Fruit fly (Drosophila melanogaster) whole organism, prepupa: ENCODE data around the gene CG18265.

Experiments used
- Blimp-1 ChIP-seq: fragments of 200-800 bp; sonication (Bioruptor generic); optimal IDR thresholded peaks from 3 replicates; lab custom pipeline; 2017; ENCODE audit warnings: missing biosample characterization, missing genetic modification characterization, mild to moderate bottlenecking, moderate library complexity, missing genetic modification reagents
- CG10631 ChIP-seq: fragments of 200-800 bp; sonication (Bioruptor generic); optimal IDR thresholded peaks from 2 replicates; lab custom pipeline; 2016; ENCODE audit warnings: missing biosample characterization, missing genetic modification characterization
- CG10669 ChIP-seq: fragments of 200-800 bp; sonication (Bioruptor generic); optimal IDR thresholded peaks from 3 replicates; lab custom pipeline; 2018; ENCODE audit warnings: missing biosample characterization, mild to moderate bottlenecking, missing genetic modification characterization, moderate library complexity
- CG11762 ChIP-seq: fragments of 200-800 bp; sonication (Bioruptor generic); optimal IDR thresholded peaks from 3 replicates; lab custom pipeline; 2016; ENCODE audit warnings: missing biosample characterization, missing genetic modification characterization; ENCODE audit not compliant: insufficient read depth
- CG11902 ChIP-seq: fragments of 200-800 bp; sonication (Bioruptor generic); optimal IDR thresholded peaks from 3 replicates; lab custom pipeline; 2016; ENCODE audit warnings: missing biosample characterization, missing genetic modification characterization
- CG15336 ChIP-seq: fragments of 200-800 bp; sonication (Bioruptor generic); IDR thresholded peaks from 2 replicates; pipeline ENCODE4 v1.3.6; 2022; ENCODE audit warnings: missing biosample characterization, missing genetic modification characterization
- CG1621 ChIP-seq: fragments of 200-800 bp; sonication (Bioruptor generic); optimal IDR thresholded peaks from 3 replicates; lab custom pipeline; 2018; ENCODE audit warnings: missing biosample characterization, mild to moderate bottlenecking, missing genetic modification characterization
- CG16779 ChIP-seq: fragments of 200-800 bp; sonication (Bioruptor generic); optimal IDR thresholded peaks from 3 replicates; lab custom pipeline; 2017; ENCODE audit warnings: missing biosample characterization, mild to moderate bottlenecking, missing genetic modification characterization
- CG3032 ChIP-seq: fragments of 200-800 bp; optimal IDR thresholded peaks from 2 replicates; lab custom pipeline; 2019; ENCODE audit warnings: missing biosample characterization, mild to moderate bottlenecking, missing genetic modification characterization, moderate library complexity
- CG34406 ChIP-seq: fragments of 200-800 bp; sonication (Bioruptor generic); optimal IDR thresholded peaks from 3 replicates; lab custom pipeline; 2016; ENCODE audit warnings: missing biosample characterization, missing genetic modification characterization
- CG3919 ChIP-seq: fragments of 200-800 bp; sonication (Bioruptor generic); optimal IDR thresholded peaks from 3 replicates; lab custom pipeline; 2016; ENCODE audit warnings: missing biosample characterization, missing genetic modification characterization
- CG4318 ChIP-seq: fragments of 200-800 bp; sonication (Bioruptor generic); optimal IDR thresholded peaks from 3 replicates; lab custom pipeline; 2017; ENCODE audit warnings: missing biosample characterization, mild to moderate bottlenecking, missing genetic modification characterization
- CG6163 ChIP-seq: fragments of 200-800 bp; sonication (Bioruptor generic); IDR thresholded peaks from 3 replicates; pipeline ENCODE4 v1.3.6; 2022; ENCODE audit warnings: missing biosample characterization, missing genetic modification characterization
- CG6276 ChIP-seq: fragments of 200-800 bp; sonication (Bioruptor generic); optimal IDR thresholded peaks from 2 replicates; lab custom pipeline; 2017; ENCODE audit warnings: missing biosample characterization, mild to moderate bottlenecking, missing genetic modification characterization
- CG6792 ChIP-seq: fragments of 200-800 bp; sonication (Bioruptor generic); optimal IDR thresholded peaks from 3 replicates; lab custom pipeline; 2016; ENCODE audit warnings: missing biosample characterization, missing genetic modification characterization
- CG6808 ChIP-seq: fragments of 200-800 bp; sonication (Bioruptor generic); optimal IDR thresholded peaks from 3 replicates; lab custom pipeline; 2017; ENCODE audit warnings: missing biosample characterization, missing genetic modification characterization, mild to moderate bottlenecking, moderate library complexity, missing genetic modification reagents
- CG6854 ChIP-seq: fragments of 200-800 bp; sonication (Bioruptor generic); optimal IDR thresholded peaks from 2 replicates; lab custom pipeline; 2017; ENCODE audit warnings: missing biosample characterization, mild to moderate bottlenecking, missing genetic modification characterization
- CG7368 ChIP-seq: fragments of 200-800 bp; sonication (Bioruptor generic); optimal IDR thresholded peaks from 3 replicates; lab custom pipeline; 2016; ENCODE audit warnings: missing biosample characterization, missing genetic modification characterization
- CG8319 ChIP-seq: fragments of 200-800 bp; sonication (Bioruptor generic); optimal IDR thresholded peaks from 3 replicates; lab custom pipeline; 2016; ENCODE audit warnings: missing biosample characterization, missing genetic modification characterization
- CG8632 ChIP-seq: fragments of 200-800 bp; sonication (Bioruptor generic); optimal IDR thresholded peaks from 3 replicates; lab custom pipeline; 2016; ENCODE audit warnings: missing biosample characterization, missing genetic modification characterization
- Eip78C ChIP-seq: fragments of 200-800 bp; sonication (Bioruptor generic); peaks from one replicate; lab custom pipeline; 2016; ENCODE audit warnings: missing biosample characterization, missing genetic modification characterization
- Eip93F ChIP-seq: fragments of 200-800 bp; sonication (Bioruptor generic); optimal IDR thresholded peaks from 2 replicates; lab custom pipeline; 2016; ENCODE audit warnings: missing biosample characterization, mild to moderate bottlenecking, missing genetic modification characterization
- Ets21C ChIP-seq: fragments of 200-800 bp; sonication (Bioruptor generic); optimal IDR thresholded peaks from 3 replicates; lab custom pipeline; 2016; ENCODE audit warnings: missing biosample characterization, missing genetic modification characterization
- Ets96B ChIP-seq: fragments of 200-800 bp; optimal IDR thresholded peaks from 2 replicates; lab custom pipeline; 2019; ENCODE audit warnings: missing biosample characterization, mild to moderate bottlenecking, missing genetic modification characterization, moderate library complexity
- Gug ChIP-seq: fragments of 200-800 bp; sonication (Bioruptor generic); IDR thresholded peaks from 2 replicates; pipeline ENCODE4 v1.3.6; 2022; ENCODE audit warnings: missing biosample characterization, missing genetic modification characterization
- Hr39 ChIP-seq: fragments of 200-800 bp; sonication (Bioruptor generic); optimal IDR thresholded peaks from 2 replicates; lab custom pipeline; 2016; ENCODE audit warnings: missing biosample characterization, missing genetic modification characterization
- Hr4 ChIP-seq: fragments of 200-800 bp; sonication (Bioruptor generic); optimal IDR thresholded peaks from 3 replicates; lab custom pipeline; 2016; ENCODE audit warnings: missing biosample characterization, missing genetic modification characterization
- Lpt ChIP-seq: fragments of 200-800 bp; sonication (Bioruptor generic); optimal IDR thresholded peaks from 3 replicates; lab custom pipeline; 2016; ENCODE audit warnings: missing biosample characterization, missing genetic modification characterization
- Met ChIP-seq: fragments of 200-800 bp; sonication (Bioruptor generic); optimal IDR thresholded peaks from 3 replicates; lab custom pipeline; 2016; ENCODE audit warnings: missing biosample characterization, missing genetic modification characterization
- OdsH ChIP-seq: fragments of 200-800 bp; sonication (Bioruptor generic); optimal IDR thresholded peaks from 3 replicates; lab custom pipeline; 2016; ENCODE audit warnings: missing biosample characterization, missing genetic modification characterization
- Smox ChIP-seq: fragments of 200-800 bp; sonication (Bioruptor generic); optimal IDR thresholded peaks from 3 replicates; lab custom pipeline; 2016; ENCODE audit warnings: missing biosample characterization, missing genetic modification characterization
- Sox102F ChIP-seq: fragments of 200-800 bp; sonication (Bioruptor generic); optimal IDR thresholded peaks from 2 replicates; lab custom pipeline; 2016; ENCODE audit warnings: missing biosample characterization, mild to moderate bottlenecking, missing genetic modification characterization
- Sox14 ChIP-seq: fragments of 200-800 bp; sonication (Bioruptor generic); optimal IDR thresholded peaks from 3 replicates; lab custom pipeline; 2016; ENCODE audit warnings: missing biosample characterization, missing genetic modification characterization
- Sox15 ChIP-seq: fragments of 200-800 bp; sonication (Bioruptor generic); optimal IDR thresholded peaks from 3 replicates; lab custom pipeline; 2016; ENCODE audit warnings: missing biosample characterization, missing genetic modification characterization
- achi ChIP-seq: fragments of 200-800 bp; sonication (Bioruptor generic); optimal IDR thresholded peaks from 3 replicates; lab custom pipeline; 2016; ENCODE audit warnings: missing biosample characterization, missing genetic modification characterization
- cyc ChIP-seq: fragments of 200-800 bp; sonication (Bioruptor generic); optimal IDR thresholded peaks from 3 replicates; lab custom pipeline; 2016; ENCODE audit warnings: missing biosample characterization, missing genetic modification characterization
- dac ChIP-seq: fragments of 200-800 bp; sonication (Bioruptor generic); optimal IDR thresholded peaks from 2 replicates; lab custom pipeline; 2017; ENCODE audit warnings: missing biosample characterization, mild to moderate bottlenecking, missing genetic modification characterization
- eg ChIP-seq: fragments of 200-800 bp; sonication (Bioruptor generic); IDR thresholded peaks from 3 replicates; pipeline ENCODE4 v1.3.6; 2022; ENCODE audit warnings: missing biosample characterization, missing genetic modification characterization
- fd59A ChIP-seq: fragments of 200-800 bp; sonication (Bioruptor generic); optimal IDR thresholded peaks from 2 replicates; lab custom pipeline; 2017; ENCODE audit warnings: missing biosample characterization, mild to moderate bottlenecking, missing genetic modification characterization, missing genetic modification reagents
- fd85E ChIP-seq: fragments of 200-800 bp; sonication (Bioruptor generic); optimal IDR thresholded peaks from 3 replicates; lab custom pipeline; 2016; ENCODE audit warnings: missing biosample characterization, missing genetic modification characterization
- fkh ChIP-seq: fragments of 200-800 bp; sonication (Bioruptor generic); optimal IDR thresholded peaks from 3 replicates; lab custom pipeline; 2017; ENCODE audit warnings: missing biosample characterization, mild to moderate bottlenecking, missing genetic modification characterization, moderate library complexity
- lz ChIP-seq: fragments of 200-800 bp; sonication (Bioruptor generic); optimal IDR thresholded peaks from 3 replicates; lab custom pipeline; 2016; ENCODE audit warnings: missing biosample characterization, missing genetic modification characterization
- pdm3 ChIP-seq: fragments of 200-800 bp; sonication (Bioruptor generic); optimal IDR thresholded peaks from 3 replicates; lab custom pipeline; 2016; ENCODE audit warnings: missing biosample characterization, missing genetic modification characterization
- salr ChIP-seq, 2 experiments: fragments of 200-800 bp; sonication (Bioruptor generic); optimal IDR thresholded peaks; 3 replicates each; lab custom pipeline; 2016 to 2018; ENCODE audit warnings: missing biosample characterization in 2 of 2, missing genetic modification characterization in 2 of 2, mild to moderate bottlenecking in 1 of 2
- spab ChIP-seq: fragments of 200-800 bp; sonication (Bioruptor generic); optimal IDR thresholded peaks from 2 replicates; lab custom pipeline; 2017; ENCODE audit warnings: missing biosample characterization, mild to moderate bottlenecking, missing genetic modification characterization, missing genetic modification reagents
- svp ChIP-seq: fragments of 200-800 bp; sonication (Bioruptor generic); peaks from one replicate; lab custom pipeline; 2016; ENCODE audit warnings: missing biosample characterization, missing genetic modification characterization
- topi ChIP-seq: fragments of 200-800 bp; sonication (Bioruptor generic); optimal IDR thresholded peaks from 3 replicates; lab custom pipeline; 2016; ENCODE audit warnings: missing biosample characterization, missing genetic modification characterization
- vri ChIP-seq: fragments of 200-800 bp; sonication (Bioruptor generic); optimal IDR thresholded peaks from 3 replicates; lab custom pipeline; 2016; ENCODE audit warnings: missing biosample characterization, mild to moderate bottlenecking, missing genetic modification characterization

CG18265 gene

DNA sequence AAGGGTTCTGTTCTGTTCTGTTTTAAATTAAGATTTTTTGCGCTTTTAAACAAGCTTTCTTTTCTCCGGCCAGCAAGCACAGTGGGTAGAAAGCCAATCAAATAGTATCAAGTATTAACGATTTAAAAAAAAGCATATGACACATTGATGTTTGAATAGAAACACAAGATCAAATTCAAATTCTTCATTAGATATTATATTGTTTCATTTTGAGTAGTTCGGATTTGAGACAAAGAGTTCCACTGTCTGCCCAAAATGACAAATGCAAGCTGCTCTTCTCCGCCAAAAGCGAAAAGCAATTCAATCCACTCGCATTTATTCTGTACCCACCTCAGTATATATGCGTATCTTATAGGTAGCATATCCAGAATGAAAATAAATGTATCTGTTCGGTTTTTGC lies 63.0 kb downstream of the CG18265 start (continued):
- TF ChIP-seq CG11902 (peak; percentile 51), dac (GFP tag; lab: Kevin White, UChicago) (no peak), Eip93F (GFP tag; lab: Kevin White, UChicago) (peak; percentile 55), cyc (GFP tag; lab: Kevin White, UChicago) (peak; percentile 83), Sox15 (GFP tag; lab: Kevin White, UChicago) (peak; percentile 66), CG34406 (GFP tag; lab: Kevin White, UChicago) (peak; percentile 69), CG10669 (peak; percentile 37), achi (GFP tag; lab: Kevin White, UChicago) (peak; percentile 68), CG6854 (peak; percentile 10), CG1621 (tag; lab: Kevin White, UChicago) (no peak), svp (GFP tag; lab: Kevin White, UChicago) (peak; percentile 94), Sox14 (GFP tag; lab: Kevin White, UChicago) (peak; percentile 80), Hr39 (GFP tag; lab: Kevin White, UChicago) (peak; percentile 89), Met (GFP tag; lab: Kevin White, UChicago) (peak; percentile 90), CG6808 (GFP tag; lab: Kevin White, UChicago) (peak; percentile 1), Smox (peak; percentile 88), fkh (GFP tag; lab: Kevin White, UChicago) (no peak)

DNA sequence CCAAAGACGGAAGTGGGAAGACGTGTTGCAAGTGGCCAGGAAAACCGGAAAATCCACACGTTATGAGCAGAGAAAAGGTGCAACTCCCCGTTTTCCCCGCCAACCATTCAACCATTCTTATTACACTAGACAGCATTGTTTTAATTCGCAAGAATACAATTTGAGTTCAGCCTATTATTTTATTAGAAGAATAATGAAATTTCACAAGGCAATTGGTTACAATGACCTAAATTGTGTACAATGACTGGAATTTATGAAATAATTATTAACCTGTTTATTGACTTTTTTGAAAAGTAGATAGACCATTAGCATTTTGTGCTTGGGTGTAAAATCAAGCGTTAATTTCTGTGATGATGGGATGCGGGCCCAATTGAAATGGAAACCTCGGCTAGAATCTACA lies 65.3 kb downstream of the CG18265 start:
- TF ChIP-seq achi (GFP tag; lab: Kevin White, UChicago) (peak; percentile 29), vri (GFP tag; lab: Kevin White, UChicago) (no peak), salr (GFP tag; optimal IDR thresholded peaks at IDR 0.05; lab: Kevin White, UChicago) (peak in 1 of 2 experiments; percentile 51), Met (GFP tag; lab: Kevin White, UChicago) (no peak), Smox (no peak), CG6854 (no peak), CG10669 (no peak), topi (GFP tag; lab: Kevin White, UChicago) (no peak), fd59A (GFP tag; lab: Kevin White, UChicago) (no peak), CG10631 (peak; percentile 62), CG6163 (GFP tag; lab: Robert Waterston, UW) (peak; percentile 58; the same call in 2 of the 3 replicates), CG15336 (GFP tag; lab: Robert Waterston, UW) (peak; percentile 61), Blimp-1 (GFP tag; lab: Kevin White, UChicago) (no peak), CG34406 (GFP tag; lab: Kevin White, UChicago) (no peak), CG11762 (GFP tag; lab: Kevin White, UChicago) (no peak), CG11902 (no peak), OdsH (GFP tag; lab: Kevin White, UChicago) (peak; percentile 11), Eip93F (GFP tag; lab: Kevin White, UChicago) (no peak), Eip78C (GFP tag; lab: Kevin White, UChicago) (peak; percentile 71), Hr39 (GFP tag; lab: Kevin White, UChicago) (no peak), CG6276 (GFP tag; lab: Kevin White, UChicago) (peak; percentile 13), eg (GFP tag; lab: Robert Waterston, UW) (peak; percentile 58), lz (GFP tag; lab: Kevin White, UChicago) (no peak), Ets21C (GFP tag; lab: Kevin White, UChicago) (no peak), Lpt (GFP tag; lab: Kevin White, UChicago) (peak; percentile 31), cyc (GFP tag; lab: Kevin White, UChicago) (no peak), CG1621 (tag; lab: Kevin White, UChicago) (no peak), Sox14 (GFP tag; lab: Kevin White, UChicago) (peak; percentile 40), Ets96B (tag; lab: Kevin White, UChicago) (no peak), CG8319 (GFP tag; lab: Kevin White, UChicago) (no peak), Hr4 (GFP tag; lab: Kevin White, UChicago) (peak; percentile 16), CG3032 (tag; lab: Kevin White, UChicago) (no peak), CG6792 (no peak), CG7368 (GFP tag; lab: Kevin White, UChicago) (no peak), CG8632 (GFP tag; lab: Kevin White, UChicago) (no peak), fd85E (GFP tag; lab: Kevin White, UChicago) (no peak), Sox102F (GFP tag; lab: Kevin White, UChicago) (no peak), pdm3 (GFP tag; lab: Kevin White, UChicago) (peak; percentile 36), Gug (GFP tag; lab: Robert Waterston, UW) (peak; percentile 15; the same call in 1 of the 2 replicates), CG3919 (GFP tag; lab: Kevin White, UChicago) (peak; percentile 15), CG16779 (no peak), svp (GFP tag; lab: Kevin White, UChicago) (no peak), CG4318 (GFP tag; lab: Kevin White, UChicago) (no peak), spab (GFP tag; lab: Kevin White, UChicago) (no peak), CG6808 (GFP tag; lab: Kevin White, UChicago) (no peak)
